Worm (Caenorhabditis elegans) whole organism, L2 larva: ENCODE results near the gene Y105C5A.1.

Experiments
- elt-1 ChIP-seq: fragments of 150-350 bp; optimal IDR thresholded peaks from 2 replicates; lab custom pipeline; 2014; ENCODE audit warnings: missing biosample characterization, missing genetic modification characterization
- lsy-2 ChIP-seq, 2 experiments: fragments of 150-350 bp in 1 of 2; sonication (generic microtip) in 1 of 2; optimal IDR thresholded peaks; 2 replicates each; lab custom pipeline; 2014 to 2017; ENCODE audit warnings: missing biosample characterization in 2 of 2, missing genetic modification characterization in 2 of 2
- unc-39 ChIP-seq: fragments of 150-350 bp; optimal IDR thresholded peaks from 2 replicates; lab custom pipeline; 2014; ENCODE audit warnings: missing biosample characterization, missing genetic modification characterization
- unc-62 ChIP-seq: fragments of 150-350 bp; optimal IDR thresholded peaks from 2 replicates; lab custom pipeline; 2014; ENCODE audit warnings: missing biosample characterization, missing genetic modification reagents, missing genetic modification characterization

DNA sequence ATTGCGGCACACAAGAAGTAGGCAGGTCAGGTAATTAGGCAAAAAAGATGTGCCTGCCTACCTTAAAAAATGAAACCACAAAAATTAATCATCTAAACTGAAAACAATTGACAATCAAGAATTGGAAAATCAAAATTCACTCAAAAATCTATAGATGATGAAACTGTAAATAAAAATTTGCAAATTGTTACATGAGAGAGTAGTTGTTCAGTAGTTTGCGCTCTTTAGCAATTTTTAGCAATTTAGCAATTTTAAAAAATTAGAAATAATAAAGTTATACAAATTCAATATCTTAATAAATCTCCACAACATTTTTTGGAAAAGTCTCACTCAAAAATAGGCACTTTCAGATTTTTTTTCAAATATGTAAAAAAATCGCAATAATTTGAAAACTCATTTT lies 7.9 kb upstream of the Y105C5A.1 start:
- TF ChIP-seq lsy-2 (tag; optimal IDR thresholded peaks at IDR 0.05; lab: Kevin White, UChicago) (no peak), unc-39 (tag; lab: Kevin White, UChicago) (no peak), unc-62 (GFP tag; lab: Kevin White, UChicago) (no peak), elt-1 (tag; lab: Kevin White, UChicago) (no peak)
